Fruit fly (Drosophila melanogaster): ENCODE results near the gene Oga.

dm6 chr3R:21195210-21195967 is 23.5 kb upstream of the Oga start:
- TF ChIP-seq Atf-2 (GFP tag; optimal IDR thresholded peaks at IDR 0.05) (no peak), CG12299 (tag; optimal IDR thresholded peaks at IDR 0.05) (no peak), CG8281 (tag; optimal IDR thresholded peaks at IDR 0.05) (no peak), CG11398 (GFP tag; optimal IDR thresholded peaks at IDR 0.05) (no peak), kay (GFP tag; optimal IDR thresholded peaks at IDR 0.05) (no peak), bowl (GFP tag; IDR thresholded peaks at IDR 0.05) (no peak)
